Fruit fly (Drosophila melanogaster) whole organism, embryonic: ENCODE data around the gene Mtl.
A peak's percentile ranks its signal among the peaks of the same experiment; 100 is the strongest.

ENCODE experiments used
- BtbVII ChIP-seq: fragments of 200-800 bp; sonication (Bioruptor generic); optimal IDR thresholded peaks from 3 replicates; lab custom pipeline; 2017; ENCODE audit warnings: missing biosample characterization, mild to moderate bottlenecking, missing genetic modification characterization
- Bteb2 ChIP-seq: fragments of 200-800 bp; sonication (Bioruptor generic); optimal IDR thresholded peaks from 2 replicates; lab custom pipeline; 2016; ENCODE audit warnings: missing biosample characterization, missing genetic modification characterization
- CG10431 ChIP-seq: fragments of 200-800 bp; sonication (Bioruptor generic); optimal IDR thresholded peaks from 3 replicates; lab custom pipeline; 2018; ENCODE audit warnings: missing biosample characterization, mild to moderate bottlenecking, missing genetic modification characterization
- CG10979 ChIP-seq: fragments of 200-800 bp; sonication (Bioruptor generic); optimal IDR thresholded peaks from 2 replicates; lab custom pipeline; 2018; ENCODE audit warnings: missing biosample characterization, mild to moderate bottlenecking, missing genetic modification characterization, moderate library complexity
- CG11247 ChIP-seq: fragments of 200-800 bp; sonication (Bioruptor generic); IDR thresholded peaks from 2 replicates; pipeline ENCODE4 v1.3.6; 2022; ENCODE audit warnings: missing biosample characterization, missing genetic modification characterization
- CG11504 ChIP-seq: fragments of 200-800 bp; sonication (Bioruptor generic); optimal IDR thresholded peaks from 3 replicates; lab custom pipeline; 2019; ENCODE audit warnings: missing biosample characterization, mild to moderate bottlenecking, missing genetic modification characterization, moderate library complexity
- CG13775 ChIP-seq: fragments of 200-800 bp; sonication (Bioruptor generic); optimal IDR thresholded peaks from 3 replicates; lab custom pipeline; 2017; ENCODE audit warnings: missing biosample characterization, mild to moderate bottlenecking, missing genetic modification characterization
- CG14050 ChIP-seq: fragments of 200-800 bp; sonication (Bioruptor generic); IDR thresholded peaks from 3 replicates; pipeline ENCODE4 v1.3.6; 2022; ENCODE audit warnings: missing biosample characterization, missing genetic modification characterization
- CG17568 ChIP-seq: fragments of 200-800 bp; sonication (Bioruptor generic); optimal IDR thresholded peaks from 2 replicates; lab custom pipeline; 2018; ENCODE audit warnings: missing biosample characterization, mild to moderate bottlenecking, missing genetic modification characterization, moderate library complexity
- CG18619 ChIP-seq: fragments of 200-800 bp; sonication (Bioruptor generic); optimal IDR thresholded peaks from 3 replicates; lab custom pipeline; 2017; ENCODE audit warnings: missing biosample characterization, mild to moderate bottlenecking, missing genetic modification characterization
- CG31441 ChIP-seq: fragments of 200-800 bp; sonication (Bioruptor generic); IDR thresholded peaks from 2 replicates; pipeline ENCODE4 v1.3.6; 2022; ENCODE audit warnings: missing biosample characterization, missing genetic modification characterization
- CG34422 ChIP-seq: fragments of 200-800 bp; sonication (Bioruptor generic); IDR thresholded peaks from 3 replicates; pipeline ENCODE4 v1.3.6; 2022; ENCODE audit warnings: missing biosample characterization, missing genetic modification characterization
- CG4282 ChIP-seq: fragments of 200-800 bp; sonication (Bioruptor generic); optimal IDR thresholded peaks from 2 replicates; lab custom pipeline; 2016; ENCODE audit warnings: missing biosample characterization, missing genetic modification characterization
- CG4328 ChIP-seq: fragments of 200-800 bp; sonication (Bioruptor generic); optimal IDR thresholded peaks from 3 replicates; lab custom pipeline; 2017; ENCODE audit warnings: missing biosample characterization, missing genetic modification reagents, missing genetic modification characterization
- CG43689 ChIP-seq: fragments of 200-800 bp; sonication (Bioruptor generic); IDR thresholded peaks from 2 replicates; pipeline ENCODE4 v1.3.6; 2022; ENCODE audit warnings: missing biosample characterization, missing genetic modification characterization
- CG7987 ChIP-seq: fragments of 200-800 bp; sonication (Bioruptor generic); optimal IDR thresholded peaks from 2 replicates; lab custom pipeline; 2018; ENCODE audit warnings: missing biosample characterization, mild to moderate bottlenecking, missing genetic modification characterization, moderate library complexity
- CG9437 ChIP-seq: fragments of 200-800 bp; sonication (Bioruptor generic); optimal IDR thresholded peaks from 2 replicates; lab custom pipeline; 2018; ENCODE audit warnings: missing biosample characterization, mild to moderate bottlenecking, missing genetic modification characterization
- Dbx ChIP-seq: fragments of 200-800 bp; sonication (Bioruptor generic); IDR thresholded peaks from 3 replicates; pipeline ENCODE4 v1.3.6; 2022; ENCODE audit warnings: missing biosample characterization, missing genetic modification characterization
- Dip2 ChIP-seq: fragments of 200-800 bp; sonication (Bioruptor generic); IDR thresholded peaks from 2 replicates; pipeline ENCODE4 v1.3.6; 2022; ENCODE audit warnings: missing biosample characterization, missing genetic modification characterization
- Dip3 ChIP-seq: fragments of 200-800 bp; sonication (Bioruptor generic); optimal IDR thresholded peaks from 3 replicates; lab custom pipeline; 2016; ENCODE audit warnings: missing biosample characterization, missing genetic modification characterization
- Ets65A ChIP-seq: fragments of 200-800 bp; sonication (Bioruptor generic); peaks from one replicate; lab custom pipeline; 2016; ENCODE audit warnings: missing biosample characterization, missing genetic modification characterization
- Fer3 ChIP-seq: fragments of 200-800 bp; sonication (Bioruptor generic); optimal IDR thresholded peaks from 2 replicates; lab custom pipeline; 2018; ENCODE audit warnings: missing biosample characterization, mild to moderate bottlenecking, missing genetic modification characterization, moderate library complexity
- HmgD ChIP-seq: fragments of 200-800 bp; sonication (Bioruptor generic); optimal IDR thresholded peaks from 3 replicates; lab custom pipeline; 2016; ENCODE audit warnings: missing biosample characterization, missing genetic modification characterization
- Lim3 ChIP-seq: fragments of 200-800 bp; sonication (Bioruptor generic); IDR thresholded peaks from 2 replicates; pipeline ENCODE4 v1.3.6; 2022; ENCODE audit warnings: missing biosample characterization, missing genetic modification characterization
- Lpt ChIP-seq: fragments of >200 bp; optimal IDR thresholded peaks from 2 replicates; lab custom pipeline; 2018; ENCODE audit warnings: missing biosample characterization, missing genetic modification characterization
- Meics ChIP-seq: fragments of 200-800 bp; sonication (Bioruptor generic); optimal IDR thresholded peaks from 2 replicates; lab custom pipeline; 2017; ENCODE audit warnings: missing biosample characterization, mild to moderate bottlenecking, missing genetic modification characterization
- Oaz ChIP-seq: fragments of 200-800 bp; sonication (Bioruptor generic); IDR thresholded peaks from 2 replicates; pipeline ENCODE4 v1.3.6; 2022; ENCODE audit warnings: missing biosample characterization, missing genetic modification characterization
- Six4 ChIP-seq: fragments of 200-800 bp; sonication (Bioruptor generic); optimal IDR thresholded peaks from 2 replicates; lab custom pipeline; 2016; ENCODE audit warnings: missing biosample characterization, missing genetic modification characterization
- ato ChIP-seq: fragments of 200-800 bp; sonication (Bioruptor generic); IDR thresholded peaks from 2 replicates; pipeline ENCODE4 v1.3.6; 2022; ENCODE audit warnings: missing biosample characterization, missing genetic modification characterization; ENCODE audit not compliant: partially characterized antibody
- crol ChIP-seq: fragments of 200-800 bp; sonication (Bioruptor generic); IDR thresholded peaks from 2 replicates; pipeline ENCODE4 v1.3.6; 2022; ENCODE audit warnings: missing biosample characterization, missing genetic modification characterization
- cwo ChIP-seq: fragments of 200-800 bp; sonication (Bioruptor generic); optimal IDR thresholded peaks from 3 replicates; lab custom pipeline; 2017; ENCODE audit warnings: missing biosample characterization, missing genetic modification characterization, mild to moderate bottlenecking, moderate library complexity, missing genetic modification reagents
- en ChIP-seq: fragments of 200-800 bp; sonication (Bioruptor generic); optimal IDR thresholded peaks from 2 replicates; lab custom pipeline; 2016; ENCODE audit warnings: missing biosample characterization, missing genetic modification characterization
- ewg ChIP-seq: fragments of 200-800 bp; sonication (Bioruptor generic); optimal IDR thresholded peaks from 3 replicates; lab custom pipeline; 2017; ENCODE audit warnings: mild to moderate bottlenecking, missing biosample characterization, missing genetic modification reagents, missing genetic modification characterization
- exex ChIP-seq: fragments of 200-800 bp; sonication (Bioruptor generic); optimal IDR thresholded peaks from 4 replicates; lab custom pipeline; 2018; ENCODE audit warnings: missing biosample characterization, mild to moderate bottlenecking, missing genetic modification characterization, moderate library complexity
- fru ChIP-seq: fragments of >200 bp; optimal IDR thresholded peaks from 2 replicates; lab custom pipeline; 2017
- hkb ChIP-seq, 2 experiments: fragments of 200-800 bp in 1 of 2; fragments of >200 bp in 1 of 2; sonication (Bioruptor generic) in 1 of 2; IDR thresholded peaks in 1 of 2; optimal IDR thresholded peaks in 1 of 2; 2 replicates each; pipeline versions ENCODE4 v1.3.6 to Lab custom; 2017 to 2022; ENCODE audit warnings: missing biosample characterization in 1 of 2, missing genetic modification characterization in 1 of 2
- ind ChIP-seq: fragments of 200-800 bp; sonication (Bioruptor generic); optimal IDR thresholded peaks from 3 replicates; lab custom pipeline; 2016; ENCODE audit warnings: missing biosample characterization, missing genetic modification characterization
- klu ChIP-seq: fragments of 200-800 bp; sonication (Bioruptor generic); IDR thresholded peaks from 2 replicates; pipeline ENCODE4 v1.3.6; 2022; ENCODE audit warnings: missing biosample characterization, missing genetic modification characterization
- lab ChIP-seq: fragments of 200-800 bp; sonication (Bioruptor generic); optimal IDR thresholded peaks from 3 replicates; lab custom pipeline; 2017; ENCODE audit warnings: missing biosample characterization, missing genetic modification characterization, mild to moderate bottlenecking, moderate library complexity, missing genetic modification reagents
- lbe ChIP-seq: fragments of 200-800 bp; sonication (Bioruptor generic); optimal IDR thresholded peaks from 2 replicates; lab custom pipeline; 2016; ENCODE audit warnings: missing biosample characterization, mild to moderate bottlenecking, missing genetic modification characterization
- pan ChIP-seq, 4 experiments: fragments of >200 bp in 3 of 4; fragments of 200-800 bp in 1 of 4; sonication (Bioruptor generic) in 1 of 4; optimal IDR thresholded peaks in 3 of 4; IDR thresholded peaks in 1 of 4; 2 replicates each; pipeline versions ENCODE4 v1.3.6 to Lab custom; 2017 to 2022; ENCODE audit warnings: missing biosample characterization in 2 of 4, missing genetic modification characterization in 2 of 4, mixed read lengths in 1 of 4
- pho ChIP-seq: fragments of 200-800 bp; sonication (Bioruptor generic); optimal IDR thresholded peaks from 2 replicates; lab custom pipeline; 2016; ENCODE audit warnings: missing biosample characterization, missing genetic modification characterization
- prd ChIP-seq, 3 experiments: fragments of >200 bp in 2 of 3; fragments of 200-800 bp in 1 of 3; sonication (Bioruptor generic) in 1 of 3; optimal IDR thresholded peaks in 2 of 3; IDR thresholded peaks in 1 of 3; 2 replicates in 2 of 3; 3 replicates in 1 of 3; pipeline versions ENCODE4 v1.3.6 to Lab custom; 2017 to 2022; ENCODE audit warnings: missing biosample characterization in 1 of 3, missing genetic modification characterization in 1 of 3
- ranshi ChIP-seq: fragments of 200-800 bp; sonication (Bioruptor generic); IDR thresholded peaks from 2 replicates; pipeline ENCODE4 v1.3.6; 2022; ENCODE audit warnings: missing biosample characterization, missing genetic modification characterization
- repo ChIP-seq: fragments of 200-800 bp; sonication (Bioruptor generic); optimal IDR thresholded peaks from 2 replicates; lab custom pipeline; 2016; ENCODE audit warnings: missing biosample characterization, missing genetic modification characterization
- ro ChIP-seq: fragments of 200-800 bp; sonication (Bioruptor generic); IDR thresholded peaks from 2 replicates; pipeline ENCODE4 v1.3.6; 2022; ENCODE audit warnings: missing biosample characterization, missing genetic modification characterization
- salm ChIP-seq: fragments of 200-800 bp; sonication (Bioruptor generic); optimal IDR thresholded peaks from 2 replicates; lab custom pipeline; 2018; ENCODE audit warnings: missing biosample characterization, mild to moderate bottlenecking, missing genetic modification characterization
- scrt ChIP-seq: fragments of 200-800 bp; sonication (Bioruptor generic); optimal IDR thresholded peaks from 2 replicates; lab custom pipeline; 2018; ENCODE audit warnings: missing biosample characterization, mild to moderate bottlenecking, missing genetic modification characterization, moderate library complexity
- tap ChIP-seq: fragments of 200-800 bp; optimal IDR thresholded peaks from 3 replicates; lab custom pipeline; 2019; ENCODE audit warnings: missing biosample characterization, mild to moderate bottlenecking, missing genetic modification characterization, moderate library complexity
- tx ChIP-seq: fragments of 200-800 bp; sonication (Bioruptor generic); optimal IDR thresholded peaks from 2 replicates; lab custom pipeline; 2016; ENCODE audit warnings: missing biosample characterization, missing genetic modification characterization

Mtl gene

DNA sequence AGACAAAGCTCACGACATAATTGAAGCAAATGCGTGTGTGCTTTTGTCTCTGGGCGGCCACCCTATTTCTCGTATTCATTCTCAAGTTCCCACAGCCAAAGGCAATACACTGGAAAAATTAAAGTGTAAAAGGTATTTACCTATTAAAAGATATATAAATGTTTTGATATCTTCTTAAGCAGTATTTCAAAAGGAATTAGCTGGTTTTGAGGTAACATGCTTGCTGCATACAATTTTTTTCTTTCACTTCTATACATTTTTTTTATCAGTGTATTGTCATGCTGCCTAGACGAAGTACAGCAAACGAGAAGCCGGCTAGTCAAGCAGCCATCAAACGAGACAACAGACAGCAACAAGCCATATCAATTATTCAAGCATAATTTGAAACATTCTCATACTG, 22.4 kb upstream of the Mtl start (continued):
- TF ChIP-seq Lpt (GFP tag; lab: Kevin White, UChicago) (no peak), lab (GFP tag; lab: Kevin White, UChicago) (peak; percentile 66), Oaz (GFP tag; lab: Robert Waterston, UW) (no peak), BtbVII (GFP tag; lab: Kevin White, UChicago) (peak; percentile 25), CG18619 (no peak), fru (lab: Kevin White, UChicago) (no peak), tx (GFP tag; lab: Kevin White, UChicago) (no peak), CG4328 (GFP tag; lab: Kevin White, UChicago) (no peak), CG4282 (GFP tag; lab: Kevin White, UChicago) (no peak), CG34422 (GFP tag; lab: Robert Waterston, UW) (peak; percentile 29; the same call in 1 of the 3 replicates), Ets65A (GFP tag; lab: Kevin White, UChicago) (peak; percentile 12), Dbx (GFP tag; lab: Robert Waterston, UW) (0 out of 3 replicates have a peak, but pooled peaks have one; percentile 24), Lim3 (no peak), Meics (peak; percentile 14), ro (GFP tag; lab: Robert Waterston, UW) (no peak), cwo (GFP tag; lab: Kevin White, UChicago) (peak; percentile 42), Dip3 (GFP tag; lab: Kevin White, UChicago) (no peak), ewg (GFP tag; lab: Kevin White, UChicago) (no peak), CG31441 (GFP tag; lab: Robert Waterston, UW) (0 out of 2 replicates have a peak, but pooled peaks have one; percentile 34), CG11247 (GFP tag; lab: Robert Waterston, UW) (no peak), CG14050 (GFP tag; lab: Robert Waterston, UW) (no peak), pan (optimal IDR thresholded peaks at IDR 0.05; lab: Kevin White, UChicago) (no peak), pan (GFP tag; optimal IDR thresholded peaks at IDR 0.05 in 1 of 2, IDR thresholded peaks at IDR 0.05 in 1 of 2) (no peak), repo (no peak), ranshi (peak; percentile 39; the same call in 1 of the 2 replicates), tap (peak; percentile 30), Dip2 (no peak), CG10979 (tag; lab: Kevin White, UChicago) (no peak), lbe (GFP tag; lab: Kevin White, UChicago) (no peak), salm (tag; lab: Kevin White, UChicago) (no peak), CG17568 (GFP tag; lab: Kevin White, UChicago) (no peak), en (GFP tag; lab: Kevin White, UChicago) (no peak), ind (peak; percentile 21), Six4 (GFP tag; lab: Kevin White, UChicago) (no peak), Fer3 (tag; lab: Kevin White, UChicago) (peak; percentile 27), pho (GFP tag; lab: Kevin White, UChicago) (no peak), scrt (GFP tag; lab: Kevin White, UChicago) (peak; percentile 61), klu (GFP tag; lab: Robert Waterston, UW) (no peak), CG7987 (GFP tag; lab: Kevin White, UChicago) (no peak), exex (tag; lab: Kevin White, UChicago) (peak; percentile 9), prd (optimal IDR thresholded peaks at IDR 0.05; lab: Kevin White, UChicago) (no peak), prd (GFP tag; IDR thresholded peaks at IDR 0.05; lab: Robert Waterston, UW) (no peak; the same call in 2 of the 3 replicates), hkb (optimal IDR thresholded peaks at IDR 0.05; lab: Kevin White, UChicago) (no peak), hkb (GFP tag; IDR thresholded peaks at IDR 0.05; lab: Robert Waterston, UW) (peak; percentile 26; the same call in 1 of the 2 replicates), CG43689 (no peak), CG10431 (GFP tag; lab: Kevin White, UChicago) (no peak), CG13775 (GFP tag; lab: Kevin White, UChicago) (no peak), CG11504 (tag; lab: Kevin White, UChicago) (peak; percentile 70), Bteb2 (GFP tag; lab: Kevin White, UChicago) (no peak), ato (GFP tag; lab: Robert Waterston, UW) (no peak), HmgD (GFP tag; lab: Kevin White, UChicago) (no peak), crol (GFP tag; lab: Robert Waterston, UW) (no peak), CG9437 (no peak)
